Fruit fly (Drosophila melanogaster) whole organism, embryonic: ENCODE results near the gene CG10317.
A peak's percentile ranks its signal among the peaks of the same experiment; 100 is the strongest.

Source experiments
- Ada2b ChIP-seq: fragments of 200-800 bp; sonication (Bioruptor generic); IDR thresholded peaks from 2 replicates; pipeline ENCODE4 v1.3.6; 2022; ENCODE audit warnings: missing biosample characterization, missing genetic modification characterization
- CG1024 ChIP-seq: fragments of 200-800 bp; sonication (Bioruptor generic); IDR thresholded peaks from 2 replicates; pipeline ENCODE4 v1.3.6; 2022; ENCODE audit warnings: missing biosample characterization, missing genetic modification characterization
- CG10366 ChIP-seq: fragments of 200-800 bp; sonication (Bioruptor generic); IDR thresholded peaks from 2 replicates; pipeline ENCODE4 v1.3.6; 2022; ENCODE audit warnings: missing biosample characterization, missing genetic modification characterization
- CG10654 ChIP-seq: fragments of 200-800 bp; sonication (Bioruptor generic); optimal IDR thresholded peaks from 2 replicates; lab custom pipeline; 2016; ENCODE audit warnings: missing biosample characterization, missing genetic modification characterization
- CG11456 ChIP-seq: fragments of 200-800 bp; sonication (Bioruptor generic); IDR thresholded peaks from 3 replicates; pipeline ENCODE4 v1.3.6; 2022; ENCODE audit warnings: missing biosample characterization, missing genetic modification characterization
- CG12155 ChIP-seq: fragments of 200-800 bp; sonication (Bioruptor generic); optimal IDR thresholded peaks from 3 replicates; lab custom pipeline; 2016; ENCODE audit warnings: missing biosample characterization, missing genetic modification characterization
- CG12236 ChIP-seq: fragments of 200-800 bp; sonication (Bioruptor generic); optimal IDR thresholded peaks from 2 replicates; lab custom pipeline; 2016; ENCODE audit warnings: missing biosample characterization, missing genetic modification characterization
- CG12769 ChIP-seq: fragments of 200-800 bp; sonication (Bioruptor generic); optimal IDR thresholded peaks from 2 replicates; lab custom pipeline; 2019; ENCODE audit warnings: missing biosample characterization, mild to moderate bottlenecking, missing genetic modification characterization, moderate library complexity
- CG17612 ChIP-seq: fragments of 200-800 bp; sonication (Bioruptor generic); IDR thresholded peaks from 2 replicates; pipeline ENCODE4 v1.3.6; 2022; ENCODE audit warnings: missing biosample characterization, missing genetic modification characterization
- CG2678 ChIP-seq: fragments of 200-800 bp; sonication (Bioruptor generic); optimal IDR thresholded peaks from 3 replicates; lab custom pipeline; 2019; ENCODE audit warnings: missing biosample characterization, mild to moderate bottlenecking, missing genetic modification characterization, moderate library complexity
- CG30431 ChIP-seq: fragments of 200-800 bp; sonication (Bioruptor generic); optimal IDR thresholded peaks from 2 replicates; lab custom pipeline; 2017; ENCODE audit warnings: missing biosample characterization, missing genetic modification characterization
- CG34422 ChIP-seq: fragments of 200-800 bp; sonication (Bioruptor generic); IDR thresholded peaks from 3 replicates; pipeline ENCODE4 v1.3.6; 2022; ENCODE audit warnings: missing biosample characterization, missing genetic modification characterization
- CG4424 ChIP-seq: fragments of 200-800 bp; sonication (Bioruptor generic); optimal IDR thresholded peaks from 3 replicates; lab custom pipeline; 2016; ENCODE audit warnings: missing biosample characterization, missing genetic modification characterization
- CG4820 ChIP-seq: fragments of 200-800 bp; sonication (Bioruptor generic); optimal IDR thresholded peaks from 3 replicates; lab custom pipeline; 2016; ENCODE audit warnings: missing biosample characterization, missing genetic modification characterization
- CG6765 ChIP-seq: fragments of 200-800 bp; sonication (Bioruptor generic); optimal IDR thresholded peaks from 3 replicates; lab custom pipeline; 2017; ENCODE audit warnings: missing biosample characterization, mild to moderate bottlenecking, missing genetic modification characterization
- CG7271 ChIP-seq: fragments of 200-800 bp; sonication (Bioruptor generic); optimal IDR thresholded peaks from 2 replicates; lab custom pipeline; 2018; ENCODE audit warnings: missing biosample characterization, mild to moderate bottlenecking, missing genetic modification characterization, moderate library complexity
- CG7372 ChIP-seq: fragments of 200-800 bp; sonication (Bioruptor generic); IDR thresholded peaks from 2 replicates; pipeline ENCODE4 v1.3.6; 2022; ENCODE audit warnings: missing biosample characterization, missing genetic modification characterization
- CG9727 ChIP-seq: fragments of 200-800 bp; sonication (Bioruptor generic); optimal IDR thresholded peaks from 3 replicates; lab custom pipeline; 2017; ENCODE audit warnings: missing biosample characterization, mild to moderate bottlenecking, missing genetic modification characterization
- CTCF ChIP-seq: fragments of 200-800 bp; sonication (Bioruptor generic); optimal IDR thresholded peaks from 2 replicates; lab custom pipeline; 2017; ENCODE audit warnings: missing biosample characterization, mild to moderate bottlenecking, missing genetic modification characterization, moderate library complexity
- D19B ChIP-seq: fragments of 200-800 bp; sonication (Bioruptor generic); optimal IDR thresholded peaks from 2 replicates; lab custom pipeline; 2017; ENCODE audit warnings: missing biosample characterization, mild to moderate bottlenecking, missing genetic modification characterization
- Deaf1 ChIP-seq: fragments of 200-800 bp; optimal IDR thresholded peaks from 3 replicates; lab custom pipeline; 2019; ENCODE audit warnings: missing biosample characterization, mild to moderate bottlenecking, missing genetic modification characterization, moderate library complexity
- Doc3 ChIP-seq: fragments of 200-800 bp; sonication (Bioruptor generic); IDR thresholded peaks from 3 replicates; pipeline ENCODE4 v1.3.6; 2022; ENCODE audit warnings: missing biosample characterization, missing genetic modification characterization; ENCODE audit not compliant: partially characterized antibody
- Ets65A ChIP-seq: fragments of 200-800 bp; sonication (Bioruptor generic); peaks from one replicate; lab custom pipeline; 2016; ENCODE audit warnings: missing biosample characterization, missing genetic modification characterization
- Ets97D ChIP-seq: fragments of 200-800 bp; sonication (Bioruptor generic); optimal IDR thresholded peaks from 3 replicates; lab custom pipeline; 2016; ENCODE audit warnings: missing biosample characterization, missing genetic modification characterization
- H2.0 ChIP-seq: fragments of 200-800 bp; sonication (Bioruptor generic); IDR thresholded peaks from 2 replicates; pipeline ENCODE4 v1.3.6; 2022; ENCODE audit warnings: missing biosample characterization, missing genetic modification characterization
- Hr51 ChIP-seq, 2 experiments: fragments of 200-800 bp; sonication (Bioruptor generic); optimal IDR thresholded peaks; 2 replicates in 1 of 2; 3 replicates in 1 of 2; lab custom pipeline; 2016 to 2018; ENCODE audit warnings: missing biosample characterization in 2 of 2, missing genetic modification characterization in 2 of 2, mild to moderate bottlenecking in 1 of 2, moderate library complexity in 1 of 2
- Lhr ChIP-seq: fragments of 200-800 bp; sonication (Bioruptor generic); optimal IDR thresholded peaks from 3 replicates; lab custom pipeline; 2017; ENCODE audit warnings: mild to moderate bottlenecking, missing biosample characterization, missing genetic modification reagents, missing genetic modification characterization
- Mad ChIP-seq: fragments of 200-800 bp; sonication (Bioruptor generic); optimal IDR thresholded peaks from 2 replicates; lab custom pipeline; 2016; ENCODE audit warnings: missing biosample characterization, missing genetic modification characterization
- Nf-YA ChIP-seq: fragments of 200-800 bp; sonication (Bioruptor generic); IDR thresholded peaks from 2 replicates; pipeline ENCODE4 v1.3.6; 2022; ENCODE audit warnings: missing biosample characterization, missing genetic modification characterization
- Rfx ChIP-seq: fragments of 200-800 bp; sonication (Bioruptor generic); IDR thresholded peaks from 2 replicates; pipeline ENCODE4 v1.3.6; 2022; ENCODE audit warnings: missing biosample characterization, missing genetic modification characterization
- Scr ChIP-seq: fragments of 200-800 bp; sonication (Bioruptor generic); IDR thresholded peaks from 2 replicates; pipeline ENCODE4 v1.3.6; 2022; ENCODE audit warnings: missing biosample characterization, missing genetic modification characterization; ENCODE audit not compliant: partially characterized antibody
- Sin3A ChIP-seq: fragments of >200 bp; optimal IDR thresholded peaks from 2 replicates; lab custom pipeline; 2018
- Usf ChIP-seq: fragments of 200-800 bp; sonication (Bioruptor generic); optimal IDR thresholded peaks from 2 replicates; lab custom pipeline; 2017; ENCODE audit warnings: missing genotype, missing biosample characterization, missing genetic modification characterization
- cg ChIP-seq: fragments of 200-800 bp; sonication (Bioruptor generic); optimal IDR thresholded peaks from 3 replicates; lab custom pipeline; 2019; ENCODE audit warnings: missing biosample characterization, mild to moderate bottlenecking, missing genetic modification characterization, moderate library complexity
- croc ChIP-seq: fragments of 200-800 bp; sonication (Bioruptor generic); conservative IDR thresholded peaks from 3 replicates; pipeline ENCODE4 v1.3.6; 2022; ENCODE audit warnings: missing biosample characterization, missing genetic modification characterization
- dmrt99B ChIP-seq: fragments of 200-800 bp; sonication (Bioruptor generic); optimal IDR thresholded peaks from 2 replicates; lab custom pipeline; 2018; ENCODE audit warnings: missing biosample characterization, mild to moderate bottlenecking, missing genetic modification characterization, moderate library complexity
- emc ChIP-seq: fragments of 200-800 bp; sonication (Bioruptor generic); optimal IDR thresholded peaks from 2 replicates; lab custom pipeline; 2016; ENCODE audit warnings: missing biosample characterization, missing genetic modification characterization
- fd96Cb ChIP-seq: fragments of 200-800 bp; sonication (Bioruptor generic); optimal IDR thresholded peaks from 2 replicates; lab custom pipeline; 2018; ENCODE audit warnings: missing biosample characterization, mild to moderate bottlenecking, missing genetic modification characterization, moderate library complexity
- fru ChIP-seq: fragments of >200 bp; optimal IDR thresholded peaks from 2 replicates; lab custom pipeline; 2017
- gcm ChIP-seq: fragments of 200-800 bp; sonication (Bioruptor generic); optimal IDR thresholded peaks from 2 replicates; lab custom pipeline; 2019; ENCODE audit warnings: missing biosample characterization, mild to moderate bottlenecking, missing genetic modification characterization, moderate library complexity
- grau ChIP-seq: fragments of 200-800 bp; optimal IDR thresholded peaks from 3 replicates; lab custom pipeline; 2019; ENCODE audit warnings: missing biosample characterization, mild to moderate bottlenecking, missing genetic modification characterization, moderate library complexity
- hth ChIP-seq: fragments of >200 bp; optimal IDR thresholded peaks from 2 replicates; lab custom pipeline; 2017; ENCODE audit warnings: inconsistent platforms
- lbe ChIP-seq: fragments of 200-800 bp; sonication (Bioruptor generic); optimal IDR thresholded peaks from 2 replicates; lab custom pipeline; 2016; ENCODE audit warnings: missing biosample characterization, mild to moderate bottlenecking, missing genetic modification characterization
- lilli ChIP-seq: fragments of 200-800 bp; sonication (Bioruptor generic); optimal IDR thresholded peaks from 3 replicates; lab custom pipeline; 2016; ENCODE audit warnings: missing biosample characterization, missing genetic modification characterization
- lmd ChIP-seq: fragments of 200-800 bp; sonication (Bioruptor generic); IDR thresholded peaks from 2 replicates; pipeline ENCODE4 v1.3.6; 2022; ENCODE audit warnings: missing biosample characterization, missing genetic modification characterization
- mld ChIP-seq: fragments of 200-800 bp; sonication (Bioruptor generic); IDR thresholded peaks from 3 replicates; pipeline ENCODE4 v1.3.6; 2022; ENCODE audit warnings: missing biosample characterization, missing genetic modification characterization; ENCODE audit not compliant: partially characterized antibody
- pan ChIP-seq, 4 experiments: fragments of >200 bp in 3 of 4; fragments of 200-800 bp in 1 of 4; sonication (Bioruptor generic) in 1 of 4; optimal IDR thresholded peaks in 3 of 4; IDR thresholded peaks in 1 of 4; 2 replicates each; pipeline versions ENCODE4 v1.3.6 to Lab custom; 2017 to 2022; ENCODE audit warnings: missing biosample characterization in 2 of 4, missing genetic modification characterization in 2 of 4, mixed read lengths in 1 of 4
- phol ChIP-seq: fragments of 200-800 bp; sonication (Bioruptor generic); optimal IDR thresholded peaks from 3 replicates; lab custom pipeline; 2018; ENCODE audit warnings: missing biosample characterization, mild to moderate bottlenecking, missing genetic modification characterization, moderate library complexity
- ssp ChIP-seq: fragments of 200-800 bp; sonication (Bioruptor generic); IDR thresholded peaks from 2 replicates; pipeline ENCODE4 v1.3.6; 2022; ENCODE audit warnings: missing biosample characterization, missing genetic modification characterization
- tx ChIP-seq: fragments of 200-800 bp; sonication (Bioruptor generic); optimal IDR thresholded peaks from 2 replicates; lab custom pipeline; 2016; ENCODE audit warnings: missing biosample characterization, missing genetic modification characterization
- wek ChIP-seq: fragments of 200-800 bp; sonication (Bioruptor generic); optimal IDR thresholded peaks from 3 replicates; lab custom pipeline; 2018; ENCODE audit warnings: missing biosample characterization, mild to moderate bottlenecking, missing genetic modification characterization, moderate library complexity

The CG10317 gene

dm6 chr3R:16331809-16332343 is 38.5 kb downstream of the CG10317 start (continued):
- TF ChIP-seq Rfx (GFP tag; lab: Robert Waterston, UW) (peak; percentile 62; the same call in 1 of the 2 replicates), Scr (GFP tag; lab: Robert Waterston, UW) (no peak), CG2678 (tag; lab: Kevin White, UChicago) (peak; percentile 72), lbe (GFP tag; lab: Kevin White, UChicago) (peak; percentile 39), Ada2b (peak; percentile 25; the same call in 1 of the 2 replicates), gcm (GFP tag; lab: Kevin White, UChicago) (peak; percentile 41), CG9727 (GFP tag; lab: Kevin White, UChicago) (peak; percentile 73), CG4424 (GFP tag; lab: Kevin White, UChicago) (peak; percentile 28), CG4820 (GFP tag; lab: Kevin White, UChicago) (no peak), hth (lab: Kevin White, UChicago) (no peak), H2.0 (GFP tag; lab: Robert Waterston, UW) (no peak), D19B (GFP tag; lab: Kevin White, UChicago) (no peak), grau (peak; percentile 38), Deaf1 (tag; lab: Kevin White, UChicago) (no peak), Lhr (GFP tag; lab: Kevin White, UChicago) (peak; percentile 78), ssp (no peak), phol (no peak), lmd (GFP tag; lab: Robert Waterston, UW) (no peak), CTCF (GFP tag; lab: Kevin White, UChicago) (no peak), Ets97D (GFP tag; lab: Kevin White, UChicago) (no peak), CG7271 (tag; lab: Kevin White, UChicago) (peak; percentile 15), Usf (peak; percentile 13), fru (lab: Kevin White, UChicago) (no peak), lilli (GFP tag; lab: Kevin White, UChicago) (no peak), Doc3 (GFP tag; lab: Robert Waterston, UW) (no peak), Sin3A (lab: Kevin White, UChicago) (no peak), CG10654 (GFP tag; lab: Kevin White, UChicago) (peak; percentile 3), croc (no peak; the same call in 2 of the 3 replicates), CG10366 (peak; percentile 43), cg (no peak), mld (GFP tag; lab: Robert Waterston, UW) (no peak), emc (GFP tag; lab: Kevin White, UChicago) (no peak), CG17612 (GFP tag; lab: Robert Waterston, UW) (no peak), pan (optimal IDR thresholded peaks at IDR 0.05; lab: Kevin White, UChicago) (no peak), pan (GFP tag; optimal IDR thresholded peaks at IDR 0.05 in 1 of 2, IDR thresholded peaks at IDR 0.05 in 1 of 2) (peak in 1 of 2 experiments; percentile 38), CG34422 (GFP tag; lab: Robert Waterston, UW) (0 out of 3 replicates have a peak, but pooled peaks have one; percentile 19), Nf-YA (GFP tag; lab: Robert Waterston, UW) (0 out of 2 replicates have a peak, but pooled peaks have one; percentile 26), CG12769 (tag; lab: Kevin White, UChicago) (peak; percentile 79), fd96Cb (tag; lab: Kevin White, UChicago) (no peak), CG7372 (no peak), wek (GFP tag; lab: Kevin White, UChicago) (peak; percentile 73), CG12236 (peak; percentile 77), Mad (GFP tag; lab: Kevin White, UChicago) (peak; percentile 33), tx (peak; percentile 23), CG6765 (GFP tag; lab: Kevin White, UChicago) (peak; percentile 42), CG12155 (GFP tag; lab: Kevin White, UChicago) (peak; percentile 1), Hr51 (GFP tag; optimal IDR thresholded peaks at IDR 0.05; lab: Kevin White, UChicago) (peak in 1 of 2 experiments; percentile 63), CG11456 (GFP tag; lab: Robert Waterston, UW) (peak; percentile 72; the same call in 2 of the 3 replicates), dmrt99B (tag; lab: Kevin White, UChicago) (no peak), CG30431 (peak; percentile 44), Ets65A (no peak), CG1024 (no peak; the same call in 1 of the 2 replicates)
